Worm (Caenorhabditis elegans): Measurements from ENCODE around the gene F25H9.6.

Gene F25H9.6

DNA sequence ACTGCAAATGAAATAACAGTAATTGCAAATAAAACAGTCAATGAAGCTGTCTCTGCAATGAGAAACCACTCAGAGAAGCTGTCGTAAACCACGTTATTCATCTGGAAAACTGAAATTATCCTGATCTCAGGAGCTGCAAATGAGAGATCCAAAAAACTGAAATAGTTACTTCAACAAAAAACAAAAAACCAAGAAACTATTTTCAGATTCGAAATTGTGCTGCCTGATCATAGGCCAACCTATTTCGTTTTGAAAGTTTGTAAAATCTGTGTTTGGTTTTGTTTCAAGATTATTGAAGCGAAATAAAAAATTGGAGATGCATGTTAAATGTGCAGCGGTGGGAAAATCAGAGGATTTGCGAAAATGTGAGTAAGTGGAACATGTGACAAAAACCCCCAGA lies 47.5 kb downstream of the F25H9.6 start, which contains the start of gene srv-8:
Gene srv-8 (minus strand): TSS at position 101 of the 400 bp plus-strand sequence.
- TF ChIP-seq ceh-32 (tag; optimal IDR thresholded peaks at IDR 0.05; ENCODE audit: poor library complexity), result no peak
- TF ChIP-seq lin-38 (GFP tag; IDR thresholded peaks at IDR 0.05), result no peak
- TF ChIP-seq zfp-2 (tag; optimal IDR thresholded peaks at IDR 0.05), result no peak
- TF ChIP-seq pha-4 (GFP tag; IDR thresholded peaks at IDR 0.05), result no peak
- no peak for TF ChIP-seq pha-4 (tag; optimal IDR thresholded peaks at IDR 0.05)
- TF ChIP-seq lin-13 (GFP tag; optimal IDR thresholded peaks at IDR 0.05), result no peak
- no peak for TF ChIP-seq T20F7.1 (GFP tag; optimal IDR thresholded peaks at IDR 0.05)
- no peak for TF ChIP-seq unc-130 (GFP tag; optimal IDR thresholded peaks at IDR 0.05)
- TF ChIP-seq madf-5 (GFP tag; IDR thresholded peaks at IDR 0.05), result no peak

DNA sequence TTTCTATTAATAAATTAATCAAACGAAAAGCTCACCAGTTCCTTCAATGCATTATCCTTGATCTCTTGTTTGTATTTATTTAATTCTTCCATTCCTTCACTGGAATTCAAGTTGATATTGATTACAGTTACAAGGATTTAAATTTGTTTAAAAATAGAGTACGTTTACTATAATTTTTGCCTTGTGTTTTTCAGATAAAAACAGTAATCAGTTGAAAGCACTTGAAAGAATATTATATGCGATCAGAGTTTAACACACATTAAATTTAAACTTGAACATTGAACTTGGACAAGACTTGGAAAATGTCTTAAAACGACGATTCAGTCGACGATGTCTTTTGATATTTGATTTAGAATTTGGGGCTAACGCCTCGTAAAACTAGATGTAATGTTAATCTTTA lies 50.6 kb downstream of the F25H9.6 start, which contains the start of gene F53F1.6:
Gene F53F1.6 (minus strand): TSS at position 101 of the 400 bp plus-strand sequence.
- TF ChIP-seq lim-7 (GFP tag; IDR thresholded peaks at IDR 0.05), result no peak
- no peak for TF ChIP-seq madf-9 (GFP tag; conservative IDR thresholded peaks at IDR 0.05)
